Worm (Caenorhabditis elegans) whole organism, L3 larva: Measurements from ENCODE around the gene F19C7.2.

Source experiments
- R02D3.7 ChIP-seq: fragments of 150-350 bp; optimal IDR thresholded peaks from 2 replicates; lab custom pipeline; 2014; ENCODE audit warnings: missing biosample characterization, missing genetic modification characterization
- ZK546.5 ChIP-seq: sonication (generic microtip); optimal IDR thresholded peaks from 2 replicates; lab custom pipeline; 2017; ENCODE audit warnings: missing biosample characterization, missing genetic modification characterization
- aly-2 ChIP-seq: fragments of 150-350 bp; optimal IDR thresholded peaks from 2 replicates; lab custom pipeline; 2014; ENCODE audit warnings: missing biosample characterization, missing genetic modification characterization
- ceh-28 ChIP-seq: fragments of 150-350 bp; optimal IDR thresholded peaks from 2 replicates; lab custom pipeline; 2014; ENCODE audit warnings: missing biosample characterization, missing genetic modification reagents, missing genetic modification characterization
- ceh-82 ChIP-seq: fragments of 150-350 bp; optimal IDR thresholded peaks from 2 replicates; lab custom pipeline; 2014; ENCODE audit warnings: missing biosample characterization, missing genetic modification characterization
- egl-27 ChIP-seq: sonication (generic microtip); optimal IDR thresholded peaks from 4 replicates; lab custom pipeline; 2017; ENCODE audit warnings: missing biosample characterization, missing genetic modification reagents, missing genetic modification characterization
- elt-1 ChIP-seq: fragments of 150-350 bp; optimal IDR thresholded peaks from 2 replicates; lab custom pipeline; 2014; ENCODE audit warnings: missing biosample characterization, missing genetic modification characterization
- elt-2 ChIP-seq: sonication (generic microtip); optimal IDR thresholded peaks from 2 replicates; lab custom pipeline; 2016; ENCODE audit warnings: missing genetic modification reagents, mild to moderate bottlenecking, missing genetic modification characterization, missing compliant biosample characterization
- eor-1 ChIP-seq, 2 experiments: fragments of 150-350 bp; optimal IDR thresholded peaks; 2 replicates each; lab custom pipeline; 2014 to 2018; ENCODE audit warnings: missing biosample characterization in 2 of 2, missing genetic modification characterization in 2 of 2
- hmg-11 ChIP-seq: sonication (generic microtip); optimal IDR thresholded peaks from 2 replicates; lab custom pipeline; 2016; ENCODE audit warnings: missing genetic modification characterization, missing compliant biosample characterization
- jun-1 ChIP-seq: fragments of 150-350 bp; optimal IDR thresholded peaks from 2 replicates; lab custom pipeline; 2014; ENCODE audit warnings: missing biosample characterization, missing genetic modification reagents, missing genetic modification characterization
- lin-15B ChIP-seq: fragments of 150-350 bp; optimal IDR thresholded peaks from 2 replicates; lab custom pipeline; 2014; ENCODE audit warnings: missing biosample characterization, missing genetic modification characterization
- lsy-12 ChIP-seq: sonication (generic microtip); optimal IDR thresholded peaks from 2 replicates; lab custom pipeline; 2016; ENCODE audit warnings: mild to moderate bottlenecking, missing genetic modification characterization, missing compliant biosample characterization
- nhr-11 ChIP-seq: fragments of 150-350 bp; optimal IDR thresholded peaks from 2 replicates; lab custom pipeline; 2014; ENCODE audit warnings: missing biosample characterization, missing genetic modification characterization
- nhr-12 ChIP-seq: fragments of 150-350 bp; optimal IDR thresholded peaks from 2 replicates; lab custom pipeline; 2014; ENCODE audit warnings: missing biosample characterization, missing genetic modification characterization
- nhr-23 ChIP-seq: fragments of 150-350 bp; optimal IDR thresholded peaks from 2 replicates; lab custom pipeline; 2014; ENCODE audit warnings: missing biosample characterization, missing genetic modification reagents, missing genetic modification characterization
- nhr-25 ChIP-seq: sonication (generic microtip); optimal IDR thresholded peaks from 2 replicates; lab custom pipeline; 2017; ENCODE audit warnings: missing biosample characterization, missing genetic modification characterization
- nhr-43 ChIP-seq: sonication (generic microtip); optimal IDR thresholded peaks from 2 replicates; lab custom pipeline; 2016; ENCODE audit warnings: mild to moderate bottlenecking, missing genetic modification characterization, missing compliant biosample characterization; ENCODE audit not compliant: poor library complexity, severe bottlenecking
- nhr-67 ChIP-seq: fragments of 150-350 bp; optimal IDR thresholded peaks from 2 replicates; lab custom pipeline; 2014; ENCODE audit warnings: missing biosample characterization, missing genetic modification characterization
- nhr-76 ChIP-seq: fragments of 150-350 bp; sonication (generic microtip); optimal IDR thresholded peaks from 5 replicates; lab custom pipeline; 2014; ENCODE audit warnings: missing biosample characterization, missing genetic modification characterization
- pha-4 ChIP-seq: fragments of 150-350 bp; optimal IDR thresholded peaks from 2 replicates; lab custom pipeline; 2014; ENCODE audit warnings: missing biosample characterization, missing genetic modification reagents, missing genetic modification characterization
- pqm-1 ChIP-seq: fragments of 150-350 bp; optimal IDR thresholded peaks from 2 replicates; lab custom pipeline; 2017; ENCODE audit warnings: missing biosample characterization, missing genetic modification characterization, inconsistent platforms
- sea-2 ChIP-seq: fragments of 150-350 bp; sonication (generic microtip); optimal IDR thresholded peaks from 4 replicates; lab custom pipeline; 2014; ENCODE audit warnings: missing biosample characterization, missing genetic modification reagents, missing genetic modification characterization
- skn-1 ChIP-seq: fragments of 150-350 bp; optimal IDR thresholded peaks from 2 replicates; lab custom pipeline; 2014; ENCODE audit warnings: missing biosample characterization, missing genetic modification characterization
- snpc-4 ChIP-seq: fragments of 150-350 bp; optimal IDR thresholded peaks from 2 replicates; lab custom pipeline; 2014; ENCODE audit warnings: missing biosample characterization, missing genetic modification characterization
- tbx-2 ChIP-seq: sonication (generic microtip); optimal IDR thresholded peaks from 2 replicates; lab custom pipeline; 2016; ENCODE audit warnings: mild to moderate bottlenecking, missing genetic modification characterization, missing compliant biosample characterization
- unc-39 ChIP-seq: sonication (generic microtip); optimal IDR thresholded peaks from 4 replicates; lab custom pipeline; 2017; ENCODE audit warnings: missing biosample characterization, missing genetic modification characterization
- unc-62 ChIP-seq: fragments of 150-350 bp; sonication (generic microtip); optimal IDR thresholded peaks from 4 replicates; lab custom pipeline; 2014; ENCODE audit warnings: missing biosample characterization, missing genetic modification reagents, missing genetic modification characterization
- ztf-11 ChIP-seq: fragments of 150-350 bp; optimal IDR thresholded peaks from 2 replicates; lab custom pipeline; 2014; ENCODE audit warnings: missing biosample characterization, missing genetic modification characterization
- ztf-4 ChIP-seq: fragments of 150-350 bp; optimal IDR thresholded peaks from 2 replicates; lab custom pipeline; 2014; ENCODE audit warnings: missing biosample characterization, missing genetic modification characterization

Gene F19C7.2

ce11 chrIV:4599352-4600004 lies at the start of gene F19C7.2:
TSS of gene F19C7.2 (plus strand) at chrIV:4599954.
- no peak for TF ChIP-seq skn-1 (tag; lab: Kevin White, UChicago)
- peak; percentile 67 for TF ChIP-seq elt-2 (tag; lab: Kevin White, UChicago)
- TF ChIP-seq pqm-1: peak; percentile 66

- TF ChIP-seq aly-2 (tag; lab: Kevin White, UChicago) (no peak), lin-15B (tag; lab: Kevin White, UChicago) (no peak), R02D3.7 (tag; lab: Kevin White, UChicago) (no peak), snpc-4 (tag; lab: Kevin White, UChicago) (no peak), jun-1 (tag; lab: Kevin White, UChicago) (no peak), egl-27 (tag; lab: Kevin White, UChicago) (no peak), nhr-23 (no peak), ZK546.5 (tag; lab: Kevin White, UChicago) (no peak), nhr-76 (tag; lab: Kevin White, UChicago) (no peak), tbx-2 (no peak)
- TF ChIP-seq, all 47 proteins: peak for 0
Observed at ce11 chrIV:4551562-4551961, 48.2 kb upstream of the F19C7.2 start.

- TF ChIP-seq elt-1: no peak
- no peak for TF ChIP-seq pha-4 (tag; lab: Kevin White, UChicago)
- TF ChIP-seq unc-39: no peak
- no peak for TF ChIP-seq nhr-76 (tag; lab: Kevin White, UChicago)
- no peak for TF ChIP-seq elt-2 (tag; lab: Kevin White, UChicago)
- TF ChIP-seq ceh-82 (tag; lab: Kevin White, UChicago): no peak
- no peak for TF ChIP-seq unc-62 (GFP tag; lab: Kevin White, UChicago)
- no peak for TF ChIP-seq nhr-67 (tag; lab: Kevin White, UChicago)
- TF ChIP-seq ceh-28 (tag; lab: Kevin White, UChicago): no peak
- no peak for TF ChIP-seq eor-1 (tag; optimal IDR thresholded peaks at IDR 0.05; lab: Kevin White, UChicago)
- TF ChIP-seq nhr-12: no peak
- no peak for TF ChIP-seq tbx-2
- no peak for TF ChIP-seq nhr-11 (tag; lab: Kevin White, UChicago)
- TF ChIP-seq sea-2: no peak
- no peak for TF ChIP-seq lsy-12 (tag; lab: Kevin White, UChicago)
Observed at ce11 chrIV:4557130-4557529, 42.6 kb upstream of the F19C7.2 start.

ce11 chrIV:4557731-4558130 lies 42.0 kb upstream of the F19C7.2 start:
- TF ChIP-seq nhr-12 (no peak), elt-2 (tag; lab: Kevin White, UChicago) (peak; percentile 51), nhr-25 (tag; lab: Kevin White, UChicago) (peak; percentile 6), pha-4 (tag; lab: Kevin White, UChicago) (peak; percentile 48)
- TF ChIP-seq, all 47 proteins: peak for 3

ce11 chrIV:4559160-4559559 lies 40.6 kb upstream of the F19C7.2 start:
- TF ChIP-seq ztf-11 (tag; lab: Kevin White, UChicago): no peak
- no peak for TF ChIP-seq sea-2
- TF ChIP-seq hmg-11: no peak
- peak; percentile 18 for TF ChIP-seq pha-4 (tag; lab: Kevin White, UChicago)
- TF ChIP-seq eor-1 (tag; optimal IDR thresholded peaks at IDR 0.05; lab: Kevin White, UChicago): no peak
- no peak for TF ChIP-seq ZK546.5 (tag; lab: Kevin White, UChicago)
- TF ChIP-seq elt-2 (tag; lab: Kevin White, UChicago): peak; percentile 35
- no peak for TF ChIP-seq nhr-43 (tag; lab: Kevin White, UChicago)
- TF ChIP-seq egl-27 (tag; lab: Kevin White, UChicago): no peak
- peak; percentile 34 for TF ChIP-seq pqm-1
- no peak for TF ChIP-seq ztf-4 (tag; lab: Kevin White, UChicago)

ce11 chrIV:4562599-4563116 lies 37.1 kb upstream of the F19C7.2 start, which contains the start of gene igeg-1:
TSS of gene igeg-1 (plus strand) at chrIV:4562649.
- TF ChIP-seq elt-2 (tag; lab: Kevin White, UChicago) (peak; percentile 34), lin-15B (tag; lab: Kevin White, UChicago) (no peak)
